Fruit fly (Drosophila melanogaster) whole organism, embryonic: Measurements from ENCODE around the gene Prosbeta6.

Experiments used
- ATbp ChIP-seq: fragments of 200-800 bp; sonication (Bioruptor generic); optimal IDR thresholded peaks from 2 replicates; lab custom pipeline; 2017; ENCODE audit warnings: missing biosample characterization, mild to moderate bottlenecking, missing genetic modification characterization, missing genetic modification reagents
- Asciz ChIP-seq: fragments of 200-800 bp; sonication (Bioruptor generic); optimal IDR thresholded peaks from 2 replicates; lab custom pipeline; 2017; ENCODE audit warnings: missing biosample characterization, mild to moderate bottlenecking, missing genetic modification characterization, missing genetic modification reagents
- Atf3 ChIP-seq: fragments of 200-800 bp; sonication (Bioruptor generic); optimal IDR thresholded peaks from 3 replicates; lab custom pipeline; 2016; ENCODE audit warnings: missing biosample characterization, missing genetic modification characterization
- Atf6 ChIP-seq: fragments of 200-800 bp; sonication (Bioruptor generic); IDR thresholded peaks from 2 replicates; pipeline ENCODE4 v1.3.6; 2022; ENCODE audit warnings: missing biosample characterization, missing genetic modification characterization
- CG10147 ChIP-seq: fragments of 200-800 bp; sonication (Bioruptor generic); optimal IDR thresholded peaks from 2 replicates; lab custom pipeline; 2019; ENCODE audit warnings: missing biosample characterization, mild to moderate bottlenecking, missing genetic modification characterization, moderate library complexity
- CG11085 ChIP-seq: fragments of 200-800 bp; sonication (Bioruptor generic); IDR thresholded peaks from 2 replicates; pipeline ENCODE4 v1.3.6; 2022; ENCODE audit warnings: missing biosample characterization, missing genetic modification characterization
- CG12659 ChIP-seq: fragments of 200-800 bp; sonication (Bioruptor generic); optimal IDR thresholded peaks from 3 replicates; lab custom pipeline; 2017; ENCODE audit warnings: mild to moderate bottlenecking, missing biosample characterization, missing genetic modification reagents, missing genetic modification characterization
- CG13424 ChIP-seq: fragments of 200-800 bp; sonication (Bioruptor generic); optimal IDR thresholded peaks from 2 replicates; lab custom pipeline; 2019; ENCODE audit warnings: missing biosample characterization, mild to moderate bottlenecking, missing genetic modification characterization, moderate library complexity
- CG14441 ChIP-seq: fragments of 200-800 bp; sonication (Bioruptor generic); IDR thresholded peaks from 2 replicates; pipeline ENCODE4 v1.3.6; 2022; ENCODE audit warnings: missing biosample characterization, missing genetic modification characterization
- CG17361 ChIP-seq: fragments of 200-800 bp; sonication (Bioruptor generic); IDR thresholded peaks from 3 replicates; pipeline ENCODE4 v1.3.6; 2022; ENCODE audit warnings: missing biosample characterization, missing genetic modification characterization
- CG1792 ChIP-seq: fragments of 200-800 bp; sonication (Bioruptor generic); optimal IDR thresholded peaks from 2 replicates; lab custom pipeline; 2016; ENCODE audit warnings: missing biosample characterization, missing genetic modification characterization
- CG3163 ChIP-seq: fragments of 200-800 bp; sonication (Bioruptor generic); optimal IDR thresholded peaks from 3 replicates; lab custom pipeline; 2016; ENCODE audit warnings: missing biosample characterization, missing genetic modification characterization
- CG3995 ChIP-seq: fragments of 200-800 bp; sonication (Bioruptor generic); optimal IDR thresholded peaks from 3 replicates; lab custom pipeline; 2016; ENCODE audit warnings: missing biosample characterization, missing genetic modification characterization
- CG43689 ChIP-seq: fragments of 200-800 bp; sonication (Bioruptor generic); IDR thresholded peaks from 2 replicates; pipeline ENCODE4 v1.3.6; 2022; ENCODE audit warnings: missing biosample characterization, missing genetic modification characterization
- CG6683 ChIP-seq: fragments of 200-800 bp; sonication (Bioruptor generic); optimal IDR thresholded peaks from 2 replicates; lab custom pipeline; 2017; ENCODE audit warnings: missing biosample characterization, mild to moderate bottlenecking, missing genetic modification characterization, missing genetic modification reagents
- CG7963 ChIP-seq: fragments of 200-800 bp; sonication (Bioruptor generic); IDR thresholded peaks from 3 replicates; pipeline ENCODE4 v1.3.6; 2022; ENCODE audit warnings: missing biosample characterization, missing genetic modification characterization; ENCODE audit not compliant: partially characterized antibody
- CG8290 ChIP-seq, 3 experiments: fragments of 200-800 bp; sonication (Bioruptor generic); optimal IDR thresholded peaks; 2 replicates each; lab custom pipeline; 2016 to 2019; ENCODE audit warnings: missing biosample characterization in 3 of 3, missing genetic modification characterization in 3 of 3, mild to moderate bottlenecking in 2 of 3, moderate library complexity in 1 of 3
- CG8765 ChIP-seq: fragments of 200-800 bp; sonication (Bioruptor generic); IDR thresholded peaks from 2 replicates; pipeline ENCODE4 v1.3.6; 2022; ENCODE audit warnings: missing biosample characterization, missing genetic modification characterization
- CG9437 ChIP-seq: fragments of 200-800 bp; sonication (Bioruptor generic); optimal IDR thresholded peaks from 2 replicates; lab custom pipeline; 2018; ENCODE audit warnings: missing biosample characterization, mild to moderate bottlenecking, missing genetic modification characterization
- Chrac-16 ChIP-seq: fragments of 200-800 bp; sonication (Bioruptor generic); optimal IDR thresholded peaks from 3 replicates; lab custom pipeline; 2016; ENCODE audit warnings: missing biosample characterization, missing genetic modification characterization
- Dp ChIP-seq: fragments of 200-800 bp; sonication (Bioruptor generic); optimal IDR thresholded peaks from 2 replicates; lab custom pipeline; 2018; ENCODE audit warnings: missing biosample characterization, mild to moderate bottlenecking, missing genetic modification characterization, moderate library complexity
- Dref ChIP-seq: fragments of 200-800 bp; sonication (Bioruptor generic); IDR thresholded peaks from 2 replicates; pipeline ENCODE4 v1.3.6; 2022; ENCODE audit warnings: missing biosample characterization, missing genetic modification characterization
- E2f1 ChIP-seq: fragments of 200-800 bp; sonication (Bioruptor generic); IDR thresholded peaks from 2 replicates; pipeline ENCODE4 v1.3.6; 2022; ENCODE audit warnings: missing biosample characterization, missing genetic modification characterization
- Ets65A ChIP-seq: fragments of 200-800 bp; sonication (Bioruptor generic); peaks from one replicate; lab custom pipeline; 2016; ENCODE audit warnings: missing biosample characterization, missing genetic modification characterization
- Fer2 ChIP-seq: fragments of 200-800 bp; sonication (Bioruptor generic); optimal IDR thresholded peaks from 2 replicates; lab custom pipeline; 2018; ENCODE audit warnings: missing biosample characterization, mild to moderate bottlenecking, missing genetic modification characterization, moderate library complexity
- Hmx ChIP-seq: fragments of 200-800 bp; sonication (Bioruptor generic); optimal IDR thresholded peaks from 2 replicates; lab custom pipeline; 2016; ENCODE audit warnings: missing biosample characterization, missing genetic modification characterization
- Hr51 ChIP-seq, 2 experiments: fragments of 200-800 bp; sonication (Bioruptor generic); optimal IDR thresholded peaks; 2 replicates in 1 of 2; 3 replicates in 1 of 2; lab custom pipeline; 2016 to 2018; ENCODE audit warnings: missing biosample characterization in 2 of 2, missing genetic modification characterization in 2 of 2, mild to moderate bottlenecking in 1 of 2, moderate library complexity in 1 of 2
- MBD-R2 ChIP-seq: fragments of 200-800 bp; sonication (Bioruptor generic); IDR thresholded peaks from 2 replicates; pipeline ENCODE4 v1.3.6; 2022; ENCODE audit warnings: missing biosample characterization, missing genetic modification characterization
- Mrtf ChIP-seq: fragments of 200-800 bp; sonication (Bioruptor generic); IDR thresholded peaks from 3 replicates; pipeline ENCODE4 v1.3.6; 2022; ENCODE audit warnings: missing biosample characterization, missing genetic modification characterization
- Myb ChIP-seq: fragments of 200-800 bp; sonication (Bioruptor generic); optimal IDR thresholded peaks from 2 replicates; lab custom pipeline; 2016; ENCODE audit warnings: missing biosample characterization, missing genetic modification characterization
- Oli ChIP-seq: fragments of 200-800 bp; sonication (Bioruptor generic); optimal IDR thresholded peaks from 2 replicates; lab custom pipeline; 2018; ENCODE audit warnings: missing biosample characterization, mild to moderate bottlenecking, missing genetic modification characterization, moderate library complexity
- Ptx1 ChIP-seq: fragments of 200-800 bp; sonication (Bioruptor generic); IDR thresholded peaks from 2 replicates; pipeline ENCODE4 v1.3.6; 2022; ENCODE audit warnings: missing biosample characterization, missing genetic modification characterization
- Stat92E ChIP-seq, 3 experiments: fragments of >200 bp in 2 of 3; fragments of 200-800 bp in 1 of 3; sonication (Bioruptor generic) in 1 of 3; optimal IDR thresholded peaks; 2 replicates each; lab custom pipeline; 2017 to 2019; ENCODE audit warnings: missing biosample characterization in 3 of 3, missing genetic modification characterization in 3 of 3, mild to moderate bottlenecking in 1 of 3, moderate library complexity in 1 of 3
- TFAM ChIP-seq: fragments of 200-800 bp; sonication (Bioruptor generic); optimal IDR thresholded peaks from 2 replicates; lab custom pipeline; 2017; ENCODE audit warnings: missing biosample characterization, missing genetic modification characterization, inconsistent platforms
- cato ChIP-seq: fragments of 200-800 bp; sonication (Bioruptor generic); optimal IDR thresholded peaks from 2 replicates; lab custom pipeline; 2016; ENCODE audit warnings: missing biosample characterization, missing genetic modification characterization, borderline replicate concordance
- dmrt11E ChIP-seq: fragments of 200-800 bp; sonication (Bioruptor generic); optimal IDR thresholded peaks from 3 replicates; lab custom pipeline; 2018; ENCODE audit warnings: missing biosample characterization, mild to moderate bottlenecking, missing genetic modification characterization, moderate library complexity
- esg ChIP-seq: fragments of 200-800 bp; sonication (Bioruptor generic); conservative IDR thresholded peaks from 2 replicates; pipeline ENCODE4 v1.3.6; 2022; ENCODE audit warnings: missing biosample characterization, missing genetic modification characterization
- fd102C ChIP-seq: fragments of 200-800 bp; sonication (Bioruptor generic); optimal IDR thresholded peaks from 2 replicates; lab custom pipeline; 2018; ENCODE audit warnings: missing biosample characterization, mild to moderate bottlenecking, missing genetic modification characterization, moderate library complexity
- fd3F ChIP-seq: fragments of 200-800 bp; sonication (Bioruptor generic); optimal IDR thresholded peaks from 2 replicates; lab custom pipeline; 2018; ENCODE audit warnings: missing biosample characterization, mild to moderate bottlenecking, missing genetic modification characterization, moderate library complexity
- hb ChIP-seq: fragments of 200-800 bp; sonication (Bioruptor generic); IDR thresholded peaks from 3 replicates; pipeline ENCODE4 v1.3.6; 2022; ENCODE audit warnings: missing biosample characterization, missing genetic modification characterization; ENCODE audit not compliant: partially characterized antibody
- jumu ChIP-seq: fragments of 200-800 bp; sonication (Bioruptor generic); optimal IDR thresholded peaks from 3 replicates; lab custom pipeline; 2016; ENCODE audit warnings: missing biosample characterization, missing genetic modification characterization
- lola ChIP-seq, 3 experiments: fragments of >200 bp in 2 of 3; fragments of 200-800 bp in 1 of 3; sonication (Bioruptor generic) in 1 of 3; optimal IDR thresholded peaks; 2 replicates each; lab custom pipeline; 2017 to 2019; ENCODE audit warnings: missing biosample characterization in 3 of 3, missing genetic modification characterization in 3 of 3, mild to moderate bottlenecking in 1 of 3, moderate library complexity in 1 of 3
- nom ChIP-seq: fragments of 200-800 bp; sonication (Bioruptor generic); optimal IDR thresholded peaks from 2 replicates; lab custom pipeline; 2017; ENCODE audit warnings: missing biosample characterization, missing genetic modification characterization, mild to moderate bottlenecking, moderate library complexity, missing genetic modification reagents
- odd ChIP-seq: fragments of 200-800 bp; sonication (Bioruptor generic); optimal IDR thresholded peaks from 2 replicates; lab custom pipeline; 2017; ENCODE audit warnings: missing biosample characterization, mild to moderate bottlenecking, missing genetic modification characterization
- otp ChIP-seq: fragments of 200-800 bp; sonication (Bioruptor generic); IDR thresholded peaks from 3 replicates; pipeline ENCODE4, ENCODE4 v1.3.6; 2022; ENCODE audit warnings: missing biosample characterization, missing genetic modification characterization
- phol ChIP-seq: fragments of 200-800 bp; sonication (Bioruptor generic); optimal IDR thresholded peaks from 3 replicates; lab custom pipeline; 2018; ENCODE audit warnings: missing biosample characterization, mild to moderate bottlenecking, missing genetic modification characterization, moderate library complexity
- pum ChIP-seq: fragments of 200-800 bp; sonication (Bioruptor generic); optimal IDR thresholded peaks from 2 replicates; lab custom pipeline; 2016; ENCODE audit warnings: missing biosample characterization, missing genetic modification characterization
- unc-4 ChIP-seq: fragments of 200-800 bp; sonication (Bioruptor generic); IDR thresholded peaks from 2 replicates; pipeline ENCODE4 v1.3.6; 2022; ENCODE audit warnings: missing biosample characterization, missing genetic modification characterization; ENCODE audit not compliant: partially characterized antibody
- vvl ChIP-seq: fragments of 200-800 bp; sonication (Bioruptor generic); IDR thresholded peaks from 2 replicates; pipeline ENCODE4 v1.3.6; 2022; ENCODE audit warnings: missing biosample characterization, missing genetic modification characterization

Prosbeta6 gene

dm6 chr3L:16567495-16567894 is 42.7 kb downstream of the Prosbeta6 start (continued):
- TF ChIP-seq CG11085 (GFP tag; lab: Robert Waterston, UW) (no peak), pum (GFP tag; lab: Kevin White, UChicago) (no peak), CG9437 (GFP tag; lab: Kevin White, UChicago) (peak; percentile 53), Stat92E (GFP tag; optimal IDR thresholded peaks at IDR 0.05; lab: Kevin White, UChicago) (no peak), otp (GFP tag; lab: Robert Waterston, UW) (peak; percentile 55; the same call in 2 of the 3 replicates), CG43689 (GFP tag; lab: Robert Waterston, UW) (no peak), Atf3 (GFP tag; lab: Kevin White, UChicago) (no peak), Mrtf (peak; percentile 30; the same call in 1 of the 3 replicates), Hmx (no peak), CG7963 (GFP tag; lab: Robert Waterston, UW) (no peak), fd102C (GFP tag; lab: Kevin White, UChicago) (no peak), odd (GFP tag; lab: Kevin White, UChicago) (peak; percentile 48), CG6683 (GFP tag; lab: Kevin White, UChicago) (no peak), CG17361 (GFP tag; lab: Robert Waterston, UW) (peak; percentile 73), Ets65A (GFP tag; lab: Kevin White, UChicago) (peak; percentile 36), CG8290 (GFP tag; optimal IDR thresholded peaks at IDR 0.05; lab: Kevin White, UChicago) (peak; percentile 8), CG8290 (tag; optimal IDR thresholded peaks at IDR 0.05; lab: Kevin White, UChicago) (no peak), CG13424 (peak; percentile 82), Ptx1 (peak; percentile 61), Hr51 (GFP tag; optimal IDR thresholded peaks at IDR 0.05; lab: Kevin White, UChicago) (peak in 1 of 2 experiments; percentile 79), jumu (no peak), vvl (GFP tag; lab: Robert Waterston, UW) (peak; percentile 60; the same call in 1 of the 2 replicates), Myb (GFP tag; lab: Kevin White, UChicago) (no peak), unc-4 (GFP tag; lab: Robert Waterston, UW) (no peak), CG10147 (GFP tag; lab: Kevin White, UChicago) (peak; percentile 12), Atf6 (GFP tag; lab: Robert Waterston, UW) (no peak), nom (GFP tag; lab: Kevin White, UChicago) (no peak), dmrt11E (tag; lab: Kevin White, UChicago) (peak; percentile 73), Chrac-16 (peak; percentile 49), lola (GFP tag; optimal IDR thresholded peaks at IDR 0.05; lab: Kevin White, UChicago) (peak in 1 of 3 experiments; percentile 70), hb (GFP tag; lab: Robert Waterston, UW) (no peak), ATbp (GFP tag; lab: Kevin White, UChicago) (peak; percentile 69), CG3163 (GFP tag; lab: Kevin White, UChicago) (no peak), TFAM (GFP tag; lab: Kevin White, UChicago) (no peak), Dp (no peak), MBD-R2 (GFP tag; lab: Robert Waterston, UW) (no peak), E2f1 (peak; percentile 50), CG8765 (no peak), phol (tag; lab: Kevin White, UChicago) (peak; percentile 79), CG12659 (GFP tag; lab: Kevin White, UChicago) (peak; percentile 33), CG3995 (GFP tag; lab: Kevin White, UChicago) (no peak), cato (GFP tag; lab: Kevin White, UChicago) (peak; percentile 6), Asciz (GFP tag; lab: Kevin White, UChicago) (peak; percentile 71), fd3F (GFP tag; lab: Kevin White, UChicago) (no peak), CG14441 (GFP tag; lab: Robert Waterston, UW) (0 out of 2 replicates have a peak, but pooled peaks have one; percentile 52), CG1792 (GFP tag; lab: Kevin White, UChicago) (no peak), Fer2 (tag; lab: Kevin White, UChicago) (peak; percentile 12), Oli (tag; lab: Kevin White, UChicago) (peak; percentile 71), Dref (GFP tag; lab: Robert Waterston, UW) (no peak), esg (GFP tag; lab: Robert Waterston, UW) (0 out of 2 replicates have a peak, but pooled peaks have one; percentile 34)
